Worm (Caenorhabditis elegans): Measurements from ENCODE around the gene C09B7.2.

ce11 chrX:2664273-2664672, 3.7 kb upstream of the C09B7.2 start, which contains the start of gene F54G2.1:
- TF ChIP-seq B0310.2 (tag; optimal IDR thresholded peaks at IDR 0.05) = no peak
- TF ChIP-seq sea-1 (GFP tag; conservative IDR thresholded peaks at IDR 0.05) = no peak
- no peak for TF ChIP-seq aly-1 (tag; optimal IDR thresholded peaks at IDR 0.05)
- no peak for TF ChIP-seq hnd-1 (tag; optimal IDR thresholded peaks at IDR 0.05)
- TF ChIP-seq ama-1 (optimal IDR thresholded peaks at IDR 0.05) = no peak
- TF ChIP-seq pes-1 (GFP tag; IDR thresholded peaks at IDR 0.05) = no peak
- no peak for TF ChIP-seq hmbx-1 (tag; optimal IDR thresholded peaks at IDR 0.05)
- TF ChIP-seq F13C5.2 (tag; optimal IDR thresholded peaks at IDR 0.05) = no peak
- TF ChIP-seq tbx-11 (GFP tag; IDR thresholded peaks at IDR 0.05) = no peak
- no peak for TF ChIP-seq scrt-1 (GFP tag; IDR thresholded peaks at IDR 0.05)
- TF ChIP-seq ceh-13 (GFP tag; optimal IDR thresholded peaks at IDR 0.05) = no peak
- no peak for TF ChIP-seq hmg-4 (GFP tag; optimal IDR thresholded peaks at IDR 0.05)
- TF ChIP-seq tbx-37 (GFP tag; conservative IDR thresholded peaks at IDR 0.05) = no peak
- no peak for TF ChIP-seq ets-7 (tag; optimal IDR thresholded peaks at IDR 0.05)

All from whole organism, early embryonic.